Worm (Caenorhabditis elegans): ENCODE data around the gene K08F9.4.

ce11 chrV:15143285-15143684, 534 bp upstream of the K08F9.4 start, which contains the start of gene K08F9.1:
- TF ChIP-seq him-1 (tag; optimal IDR thresholded peaks at IDR 0.05) = no peak
- no peak for TF ChIP-seq dao-5 (tag; optimal IDR thresholded peaks at IDR 0.05)
